Worm (Caenorhabditis elegans) whole organism, L4/young adult: Measurements from ENCODE around the gene fmo-5.
"Not testable (repeated sequence)": the region's sequence is repeated elsewhere in the genome, so short reads cannot be mapped to it uniquely, and the experiment has no call there.

Source experiments
- W03F9.2 ChIP-seq: fragments of 150-350 bp; optimal IDR thresholded peaks from 2 replicates; lab custom pipeline; 2014; ENCODE audit warnings: missing biosample characterization, missing genetic modification characterization
- dao-5 ChIP-seq: sonication (generic microtip); optimal IDR thresholded peaks from 2 replicates; lab custom pipeline; 2016; ENCODE audit warnings: missing genotype, missing genetic modification characterization, moderate library complexity, missing compliant biosample characterization
- him-1 ChIP-seq: sonication (generic microtip); optimal IDR thresholded peaks from 2 replicates; lab custom pipeline; 2016; ENCODE audit warnings: missing genotype, missing genetic modification reagents, missing genetic modification characterization, missing compliant biosample characterization

Gene fmo-5

ce11 chrV:890835-891234, 12.6 kb downstream of the fmo-5 start, which contains the start of gene srlf-22:
Gene srlf-22 (plus strand): TSS chrV:891135.
- not testable (repeated sequence) for TF ChIP-seq W03F9.2, him-1, dao-5 (tag; lab: Kevin White, UChicago)

ce11 chrV:890423-890822, 13.0 kb downstream of the fmo-5 start, which contains the start of gene srlf-21:
Gene srlf-21 (minus strand): TSS chrV:890523.
- TF ChIP-seq W03F9.2 (tag; lab: Kevin White, UChicago) (no peak), him-1 (tag; lab: Kevin White, UChicago) (no peak), dao-5 (tag; lab: Kevin White, UChicago) (no peak)

ce11 chrV:889216-889615, 14.2 kb downstream of the fmo-5 start, which contains the start of gene T02B11.6:
Gene T02B11.6 (minus strand): TSS chrV:889316.
- TF ChIP-seq dao-5 (tag; lab: Kevin White, UChicago) = no peak
- no peak for TF ChIP-seq him-1 (tag; lab: Kevin White, UChicago)
- no peak for TF ChIP-seq W03F9.2 (tag; lab: Kevin White, UChicago)

- no peak for TF ChIP-seq W03F9.2 (tag; lab: Kevin White, UChicago)
- TF ChIP-seq dao-5 (tag; lab: Kevin White, UChicago) = no peak
- TF ChIP-seq him-1 (tag; lab: Kevin White, UChicago) = no peak
Observed at ce11 chrV:884324-884723, 19.1 kb downstream of the fmo-5 start, which contains the start of gene srj-38. Gene srj-38 (minus strand): TSS chrV:884424.

- no peak for TF ChIP-seq W03F9.2 (tag; lab: Kevin White, UChicago)
- TF ChIP-seq dao-5 (tag; lab: Kevin White, UChicago) = no peak
- TF ChIP-seq him-1 (tag; lab: Kevin White, UChicago) = no peak
Observed at ce11 chrV:879171-879570, 24.3 kb downstream of the fmo-5 start, which contains the start of gene srg-53. Gene srg-53 (plus strand): TSS chrV:879471.

- TF ChIP-seq W03F9.2 (tag; lab: Kevin White, UChicago) (no peak), him-1 (tag; lab: Kevin White, UChicago) (no peak), dao-5 (tag; lab: Kevin White, UChicago) (no peak)
Observed at ce11 chrV:878567-878966, 24.9 kb downstream of the fmo-5 start, which contains the start of gene T02B11.8. Gene T02B11.8 (minus strand): TSS chrV:878667.

- TF ChIP-seq W03F9.2 (tag; lab: Kevin White, UChicago) = no peak
- no peak for TF ChIP-seq him-1 (tag; lab: Kevin White, UChicago)
- TF ChIP-seq dao-5 (tag; lab: Kevin White, UChicago) = no peak
Observed at ce11 chrV:875945-876344, 27.5 kb downstream of the fmo-5 start, which contains the start of gene T02B11.9. Gene T02B11.9 (plus strand): TSS chrV:876245.

ce11 chrV:871029-871428, 32.4 kb downstream of the fmo-5 start, which contains the start of gene T02B11.4:
Gene T02B11.4 (minus strand): TSS chrV:871129.
- no peak for TF ChIP-seq dao-5 (tag; lab: Kevin White, UChicago)
- TF ChIP-seq W03F9.2 (tag; lab: Kevin White, UChicago) = no peak
- no peak for TF ChIP-seq him-1 (tag; lab: Kevin White, UChicago)

ce11 chrV:866729-867128, 36.7 kb downstream of the fmo-5 start, which contains the start of gene T02B11.3:
Gene T02B11.3 (minus strand): TSS chrV:866829.
- no peak for TF ChIP-seq W03F9.2 (tag; lab: Kevin White, UChicago)
- no peak for TF ChIP-seq him-1 (tag; lab: Kevin White, UChicago)
- no peak for TF ChIP-seq dao-5 (tag; lab: Kevin White, UChicago)

- TF ChIP-seq W03F9.2 (tag; lab: Kevin White, UChicago) (no peak), him-1 (tag; lab: Kevin White, UChicago) (no peak), dao-5 (tag; lab: Kevin White, UChicago) (no peak)
Observed at ce11 chrV:858841-859456, 44.5 kb downstream of the fmo-5 start.

ce11 chrV:856549-856948, 46.9 kb downstream of the fmo-5 start, which contains the start of gene K09C6.2:
Gene K09C6.2 (plus strand): TSS chrV:856849.
- TF ChIP-seq dao-5 (tag; lab: Kevin White, UChicago) = no peak
- TF ChIP-seq W03F9.2 (tag; lab: Kevin White, UChicago) = no peak
- TF ChIP-seq him-1 (tag; lab: Kevin White, UChicago) = no peak

- no peak for TF ChIP-seq dao-5 (tag; lab: Kevin White, UChicago)
- no peak for TF ChIP-seq W03F9.2 (tag; lab: Kevin White, UChicago)
- no peak for TF ChIP-seq him-1 (tag; lab: Kevin White, UChicago)
Observed at ce11 chrV:854966-855365, 48.5 kb downstream of the fmo-5 start, which contains the start of gene K09C6.9. Gene K09C6.9 (minus strand): TSS chrV:855066.

ce11 chrV:852184-852583, 51.3 kb downstream of the fmo-5 start, which contains the start of gene K09C6.3:
Gene K09C6.3 (plus strand): TSS chrV:852484.
- TF ChIP-seq him-1 (tag; lab: Kevin White, UChicago) (no peak), W03F9.2 (tag; lab: Kevin White, UChicago) (no peak), dao-5 (tag; lab: Kevin White, UChicago) (no peak)
